Fruit fly (Drosophila melanogaster) whole organism, embryonic: ENCODE measurements around the gene CG32301.
A peak's percentile ranks its signal among the peaks of the same experiment; 100 is the strongest.

ENCODE experiments used
- CG15479 ChIP-seq: fragments of 200-800 bp; sonication (Bioruptor generic); optimal IDR thresholded peaks from 3 replicates; lab custom pipeline; 2019; ENCODE audit warnings: missing biosample characterization, mild to moderate bottlenecking, missing genetic modification characterization, moderate library complexity
- Tbp ChIP-seq: fragments of >200 bp; optimal IDR thresholded peaks from 2 replicates; lab custom pipeline; 2018; ENCODE audit warnings: missing biosample characterization, missing genetic modification characterization
- Trl ChIP-seq, 3 experiments: fragments of >200 bp in 2 of 3; fragments of 200-800 bp in 1 of 3; sonication (Bioruptor generic) in 1 of 3; optimal IDR thresholded peaks; 2 replicates in 1 of 3; 3 replicates in 2 of 3; lab custom pipeline; 2016 to 2017; ENCODE audit warnings: missing biosample characterization in 1 of 3, missing genetic modification characterization in 1 of 3
- eve ChIP-seq, 2 experiments: fragments of >200 bp; optimal IDR thresholded peaks; 2 replicates each; lab custom pipeline; 2017; ENCODE audit warnings: missing biosample characterization in 2 of 2, missing genetic modification characterization in 2 of 2
- nau ChIP-seq: fragments of 200-800 bp; sonication (Bioruptor generic); optimal IDR thresholded peaks from 3 replicates; lab custom pipeline; 2017; ENCODE audit warnings: missing biosample characterization, mild to moderate bottlenecking, missing genetic modification characterization, missing genetic modification reagents
- pita ChIP-seq: fragments of 200-800 bp; sonication (Bioruptor generic); optimal IDR thresholded peaks from 2 replicates; lab custom pipeline; 2017; ENCODE audit warnings: missing biosample characterization, mild to moderate bottlenecking, missing genetic modification characterization
- sna ChIP-seq: fragments of 200-800 bp; sonication (Bioruptor generic); IDR thresholded peaks from 2 replicates; pipeline ENCODE4 v1.3.6; 2022; ENCODE audit warnings: missing biosample characterization, missing genetic modification characterization; ENCODE audit not compliant: partially characterized antibody

dm6 chr3L:2257412-2257862 is 13.2 kb downstream of the CG32301 start, which contains the start of the genes CG1275 and Elp5:
- TF ChIP-seq pita (GFP tag; lab: Kevin White, UChicago), result no peak
- TF ChIP-seq CG15479 (GFP tag; lab: Kevin White, UChicago), result peak; percentile 62
- TF ChIP-seq Tbp (GFP tag; lab: Kevin White, UChicago), result no peak
- 0 out of 2 replicates have a peak, but pooled peaks have one; percentile 30 for TF ChIP-seq sna (GFP tag; lab: Robert Waterston, UW)
- TF ChIP-seq nau (GFP tag; lab: Kevin White, UChicago), result no peak
- TF ChIP-seq Trl (optimal IDR thresholded peaks at IDR 0.05; lab: Kevin White, UChicago), result peak in 1 of 2 experiments; percentile 6
- peak; percentile 96 for TF ChIP-seq Trl (GFP tag; optimal IDR thresholded peaks at IDR 0.05; lab: Kevin White, UChicago)
- no peak for TF ChIP-seq eve (GFP tag; optimal IDR thresholded peaks at IDR 0.05; lab: Kevin White, UChicago)
